Fruit fly (Drosophila melanogaster) whole organism, adult: ENCODE measurements around the gene Srg1.

Experiments used
- CG11617 ChIP-seq: fragments of 200-800 bp; sonication (Bioruptor generic); optimal IDR thresholded peaks from 2 replicates; lab custom pipeline; 2017; ENCODE audit warnings: mild to moderate bottlenecking, missing biosample characterization, missing genetic modification reagents, missing genetic modification characterization
- CG12768 ChIP-seq: fragments of 200-800 bp; sonication (Bioruptor generic); optimal IDR thresholded peaks from 2 replicates; lab custom pipeline; 2017; ENCODE audit warnings: missing biosample characterization, missing genetic modification characterization, mild to moderate bottlenecking, moderate library complexity, missing genetic modification reagents
- CG14711 ChIP-seq: fragments of 200-800 bp; sonication (Bioruptor generic); optimal IDR thresholded peaks from 2 replicates; lab custom pipeline; 2018; ENCODE audit warnings: missing biosample characterization, mild to moderate bottlenecking, missing genetic modification characterization, moderate library complexity
- CG1620 ChIP-seq: fragments of 200-800 bp; sonication (Bioruptor generic); optimal IDR thresholded peaks from 2 replicates; lab custom pipeline; 2016; ENCODE audit warnings: missing biosample characterization, missing genetic modification characterization
- CG5204 ChIP-seq: fragments of 200-800 bp; sonication (Bioruptor generic); optimal IDR thresholded peaks from 2 replicates; lab custom pipeline; 2016; ENCODE audit warnings: missing biosample characterization, missing genetic modification characterization
- CG7045 ChIP-seq: fragments of 200-800 bp; sonication (Bioruptor generic); optimal IDR thresholded peaks from 2 replicates; lab custom pipeline; 2017; ENCODE audit warnings: missing biosample characterization, mild to moderate bottlenecking, missing genetic modification characterization
- CG7101 ChIP-seq: fragments of 200-800 bp; sonication (Bioruptor generic); optimal IDR thresholded peaks from 2 replicates; lab custom pipeline; 2018; ENCODE audit warnings: missing biosample characterization, mild to moderate bottlenecking, missing genetic modification characterization, moderate library complexity
- Clk ChIP-seq: fragments of 200-800 bp; sonication (Bioruptor generic); optimal IDR thresholded peaks from 2 replicates; lab custom pipeline; 2017; ENCODE audit warnings: missing biosample characterization, missing genetic modification characterization
- Crg-1 ChIP-seq: fragments of 200-800 bp; sonication (Bioruptor generic); optimal IDR thresholded peaks from 2 replicates; lab custom pipeline; 2016; ENCODE audit warnings: missing biosample characterization, missing genetic modification characterization
- Hr96 ChIP-seq: fragments of 200-800 bp; sonication (Bioruptor generic); optimal IDR thresholded peaks from 2 replicates; lab custom pipeline; 2016; ENCODE audit warnings: missing biosample characterization, missing genetic modification characterization
- Mnt ChIP-seq: fragments of 200-800 bp; sonication (Bioruptor generic); optimal IDR thresholded peaks from 2 replicates; lab custom pipeline; 2016; ENCODE audit warnings: missing biosample characterization, mild to moderate bottlenecking, missing genetic modification characterization
- bab1 ChIP-seq: fragments of 200-800 bp; sonication (Bioruptor generic); optimal IDR thresholded peaks from 3 replicates; lab custom pipeline; 2019; ENCODE audit warnings: missing biosample characterization, mild to moderate bottlenecking, missing genetic modification characterization, moderate library complexity
- cic ChIP-seq: fragments of 200-800 bp; sonication (Bioruptor generic); optimal IDR thresholded peaks from 2 replicates; lab custom pipeline; 2017; ENCODE audit warnings: missing biosample characterization, mild to moderate bottlenecking, missing genetic modification characterization, moderate library complexity
- cnc ChIP-seq, 2 experiments: fragments of >200 bp; optimal IDR thresholded peaks; 2 replicates each; lab custom pipeline; 2017
- kay ChIP-seq: fragments of 200-800 bp; sonication (Bioruptor generic); peaks from one replicate; lab custom pipeline; 2016; ENCODE audit warnings: missing biosample characterization, missing genetic modification characterization, borderline replicate concordance
- ovo ChIP-seq: fragments of 200-800 bp; sonication (Bioruptor generic); optimal IDR thresholded peaks from 2 replicates; lab custom pipeline; 2016; ENCODE audit warnings: missing biosample characterization, missing genetic modification characterization
- pad ChIP-seq: fragments of 200-800 bp; sonication (Bioruptor generic); optimal IDR thresholded peaks from 3 replicates; lab custom pipeline; 2017; ENCODE audit warnings: missing biosample characterization, missing genetic modification characterization, mild to moderate bottlenecking, moderate library complexity, missing genetic modification reagents
- tj ChIP-seq: fragments of 200-800 bp; sonication (Bioruptor generic); optimal IDR thresholded peaks from 3 replicates; lab custom pipeline; 2017; ENCODE audit warnings: missing biosample characterization, mild to moderate bottlenecking, missing genetic modification characterization, moderate library complexity
- toe ChIP-seq: fragments of 200-800 bp; sonication (Bioruptor generic); optimal IDR thresholded peaks from 2 replicates; lab custom pipeline; 2016; ENCODE audit warnings: missing biosample characterization, missing genetic modification characterization

Srg1 gene

dm6 chr3R:24900816-24901215 lies 36.3 kb upstream of the Srg1 start, which contains the start of gene CG10845:
Gene CG10845, plus strand, starts transcription at chr3R:24901116.
- TF ChIP-seq tj (GFP tag; lab: Kevin White, UChicago), result no peak
- no peak for TF ChIP-seq cnc (optimal IDR thresholded peaks at IDR 0.05; lab: Kevin White, UChicago)
- no peak for TF ChIP-seq toe (GFP tag; lab: Kevin White, UChicago)
- no peak for TF ChIP-seq CG11617
- no peak for TF ChIP-seq CG14711 (tag; lab: Kevin White, UChicago)
- no peak for TF ChIP-seq CG7045 (GFP tag; lab: Kevin White, UChicago)
- no peak for TF ChIP-seq bab1 (GFP tag; lab: Kevin White, UChicago)

dm6 chr3R:24894419-24895206 lies 30.1 kb upstream of the Srg1 start, which contains the start of the genes CG31121 and CG11069:
Gene CG31121, minus strand, starts transcription at chr3R:24894605.
Gene CG11069, plus strand, starts transcription at chr3R:24894742.
- peak; percentile 18 for TF ChIP-seq tj (GFP tag; lab: Kevin White, UChicago)
- TF ChIP-seq bab1 (GFP tag; lab: Kevin White, UChicago), result no peak
- TF ChIP-seq ovo (GFP tag; lab: Kevin White, UChicago), result no peak

- no peak for TF ChIP-seq Clk
- no peak for TF ChIP-seq kay (GFP tag; lab: Kevin White, UChicago)
- TF ChIP-seq CG7101 (tag; lab: Kevin White, UChicago), result no peak
These were observed 28.9 kb upstream of the Srg1 start for dm6 chr3R:24893320-24893955.

dm6 chr3R:24890919-24891318 lies 26.4 kb upstream of the Srg1 start:
- no peak for TF ChIP-seq pad (GFP tag; lab: Kevin White, UChicago)
- TF ChIP-seq CG5204 (GFP tag; lab: Kevin White, UChicago), result no peak
- no peak for TF ChIP-seq Crg-1 (GFP tag; lab: Kevin White, UChicago)
- no peak for TF ChIP-seq bab1 (GFP tag; lab: Kevin White, UChicago)
- TF ChIP-seq cnc (optimal IDR thresholded peaks at IDR 0.05; lab: Kevin White, UChicago), result no peak
- TF ChIP-seq toe (GFP tag; lab: Kevin White, UChicago), result no peak
- TF ChIP-seq CG1620 (GFP tag; lab: Kevin White, UChicago), result no peak
- TF ChIP-seq ovo (GFP tag; lab: Kevin White, UChicago), result no peak

- TF ChIP-seq toe (GFP tag; lab: Kevin White, UChicago) (no peak), tj (GFP tag; lab: Kevin White, UChicago) (peak; percentile 92)
These were observed 25.7 kb upstream of the Srg1 start for dm6 chr3R:24890217-24890616.

dm6 chr3R:24889303-24889892 lies 24.9 kb upstream of the Srg1 start:
- TF ChIP-seq CG11617 (no peak), pad (GFP tag; lab: Kevin White, UChicago) (no peak), kay (GFP tag; lab: Kevin White, UChicago) (no peak), ovo (GFP tag; lab: Kevin White, UChicago) (no peak), cic (GFP tag; lab: Kevin White, UChicago) (no peak), Crg-1 (GFP tag; lab: Kevin White, UChicago) (no peak), CG7045 (GFP tag; lab: Kevin White, UChicago) (no peak), CG1620 (GFP tag; lab: Kevin White, UChicago) (no peak), tj (GFP tag; lab: Kevin White, UChicago) (no peak), Clk (no peak)

- TF ChIP-seq Crg-1 (GFP tag; lab: Kevin White, UChicago), result no peak
- no peak for TF ChIP-seq Clk
- no peak for TF ChIP-seq kay (GFP tag; lab: Kevin White, UChicago)
- TF ChIP-seq cic (GFP tag; lab: Kevin White, UChicago), result no peak
- no peak for TF ChIP-seq cnc (optimal IDR thresholded peaks at IDR 0.05; lab: Kevin White, UChicago)
- TF ChIP-seq Mnt, result no peak
- TF ChIP-seq Hr96 (GFP tag; lab: Kevin White, UChicago), result no peak
- TF ChIP-seq CG5204 (GFP tag; lab: Kevin White, UChicago), result no peak
- TF ChIP-seq CG14711 (tag; lab: Kevin White, UChicago), result no peak
- no peak for TF ChIP-seq pad (GFP tag; lab: Kevin White, UChicago)
- TF ChIP-seq CG12768 (GFP tag; lab: Kevin White, UChicago), result no peak
- TF ChIP-seq CG1620 (GFP tag; lab: Kevin White, UChicago), result no peak
- TF ChIP-seq bab1 (GFP tag; lab: Kevin White, UChicago), result no peak
- TF ChIP-seq ovo (GFP tag; lab: Kevin White, UChicago), result no peak
- no peak for TF ChIP-seq toe (GFP tag; lab: Kevin White, UChicago)
These were observed 23.9 kb upstream of the Srg1 start for dm6 chr3R:24888418-24888817.
